Fruit fly (Drosophila melanogaster) whole organism, embryonic: ENCODE results near the gene Scm.

Experiments used
- Atf-2 ChIP-seq: fragments of 200-800 bp; sonication (Bioruptor generic); optimal IDR thresholded peaks from 2 replicates; lab custom pipeline; 2016; ENCODE audit warnings: missing biosample characterization, missing genetic modification characterization
- CG33557 ChIP-seq: fragments of 200-800 bp; sonication (Bioruptor generic); optimal IDR thresholded peaks from 2 replicates; lab custom pipeline; 2019; ENCODE audit warnings: missing biosample characterization, mild to moderate bottlenecking, missing genetic modification characterization, moderate library complexity
- CG8290 ChIP-seq, 3 experiments: fragments of 200-800 bp; sonication (Bioruptor generic); optimal IDR thresholded peaks; 2 replicates each; lab custom pipeline; 2016 to 2019; ENCODE audit warnings: missing biosample characterization in 3 of 3, missing genetic modification characterization in 3 of 3, mild to moderate bottlenecking in 2 of 3, moderate library complexity in 1 of 3
- Neu2 ChIP-seq: fragments of 200-800 bp; sonication (Bioruptor generic); optimal IDR thresholded peaks from 3 replicates; lab custom pipeline; 2016; ENCODE audit warnings: missing biosample characterization, missing genetic modification characterization, borderline replicate concordance
- eve ChIP-seq, 2 experiments: fragments of >200 bp; optimal IDR thresholded peaks; 2 replicates each; lab custom pipeline; 2017; ENCODE audit warnings: missing biosample characterization in 2 of 2, missing genetic modification characterization in 2 of 2
- ind ChIP-seq: fragments of 200-800 bp; sonication (Bioruptor generic); optimal IDR thresholded peaks from 3 replicates; lab custom pipeline; 2016; ENCODE audit warnings: missing biosample characterization, missing genetic modification characterization
- pfk ChIP-seq: fragments of 200-800 bp; sonication (Bioruptor generic); optimal IDR thresholded peaks from 2 replicates; lab custom pipeline; 2018; ENCODE audit warnings: missing biosample characterization, mild to moderate bottlenecking, missing genetic modification characterization, moderate library complexity
- rib ChIP-seq: fragments of 200-800 bp; sonication (Bioruptor generic); IDR thresholded peaks from 2 replicates; pipeline ENCODE4 v1.3.6; 2022; ENCODE audit warnings: missing biosample characterization, missing genetic modification characterization

- TF ChIP-seq CG8290 (GFP tag; optimal IDR thresholded peaks at IDR 0.05; lab: Kevin White, UChicago) = no peak
- no peak for TF ChIP-seq CG8290 (tag; optimal IDR thresholded peaks at IDR 0.05; lab: Kevin White, UChicago)
- TF ChIP-seq Atf-2 (GFP tag; lab: Kevin White, UChicago) = no peak
- TF ChIP-seq ind (GFP tag; lab: Kevin White, UChicago) = no peak
- TF ChIP-seq Neu2 (GFP tag; lab: Kevin White, UChicago) = no peak
- no peak for TF ChIP-seq CG33557 (GFP tag; lab: Kevin White, UChicago)
- TF ChIP-seq pfk = no peak
- no peak for TF ChIP-seq rib (GFP tag; lab: Robert Waterston, UW)
- no peak for TF ChIP-seq eve (GFP tag; optimal IDR thresholded peaks at IDR 0.05; lab: Kevin White, UChicago)
Observed at dm6 chr3R:9632110-9632921, 5.1 kb downstream of the Scm start.
